Worm (Caenorhabditis elegans) whole organism, late embryonic: Measurements from ENCODE around the gene txt-9.

Experiments
- K02D7.2 ChIP-seq: sonication (generic microtip); optimal IDR thresholded peaks from 2 replicates; lab custom pipeline; 2017; ENCODE audit warnings: mild to moderate bottlenecking, missing genetic modification characterization, missing compliant biosample characterization
- K09A11.1 ChIP-seq: sonication (generic microtip); optimal IDR thresholded peaks from 2 replicates; lab custom pipeline; 2017; ENCODE audit warnings: antibody characterized with exemption, mild to moderate bottlenecking, missing genetic modification characterization, missing compliant biosample characterization; ENCODE audit not compliant: insufficient read depth
- T23F11.4 ChIP-seq: fragments of 200-800 bp; sonication (Bioruptor generic); optimal IDR thresholded peaks from 2 replicates; lab custom pipeline; 2018; ENCODE audit warnings: mild to moderate bottlenecking, missing genetic modification characterization, missing compliant biosample characterization
- ama-1 ChIP-seq: fragments of 150-350 bp; optimal IDR thresholded peaks from 2 replicates; lab custom pipeline; 2014
- ceh-19 ChIP-seq: fragments of 200-800 bp; sonication (Bioruptor generic); optimal IDR thresholded peaks from 2 replicates; lab custom pipeline; 2018; ENCODE audit warnings: mild to moderate bottlenecking, missing genetic modification characterization, missing compliant biosample characterization
- ceh-24 ChIP-seq: sonication (generic microtip); optimal IDR thresholded peaks from 2 replicates; lab custom pipeline; 2016; ENCODE audit warnings: mild to moderate bottlenecking, missing genetic modification characterization, missing compliant biosample characterization
- ceh-31 ChIP-seq: sonication (generic microtip); optimal IDR thresholded peaks from 2 replicates; lab custom pipeline; 2016; ENCODE audit warnings: missing genetic modification characterization, missing compliant biosample characterization
- che-1 ChIP-seq: sonication (generic microtip); optimal IDR thresholded peaks from 2 replicates; lab custom pipeline; 2016; ENCODE audit warnings: mild to moderate bottlenecking, missing genetic modification characterization, missing compliant biosample characterization
- dve-1 ChIP-seq: sonication (generic microtip); optimal IDR thresholded peaks from 2 replicates; lab custom pipeline; 2017; ENCODE audit warnings: antibody characterized with exemption, mild to moderate bottlenecking, missing genetic modification characterization, missing compliant biosample characterization
- elt-2 ChIP-seq: sonication (generic microtip); optimal IDR thresholded peaks from 2 replicates; lab custom pipeline; 2016; ENCODE audit warnings: missing genetic modification reagents, missing genetic modification characterization, missing compliant biosample characterization
- ets-4 ChIP-seq: sonication (generic microtip); optimal IDR thresholded peaks from 2 replicates; lab custom pipeline; 2016; ENCODE audit warnings: missing genetic modification characterization, missing compliant biosample characterization
- eyg-1 ChIP-seq: sonication (generic microtip); optimal IDR thresholded peaks from 2 replicates; lab custom pipeline; 2016; ENCODE audit warnings: missing genotype, missing genetic modification characterization, missing compliant biosample characterization
- fkh-10 ChIP-seq: fragments of 150-350 bp; optimal IDR thresholded peaks from 2 replicates; lab custom pipeline; 2014; ENCODE audit warnings: missing biosample characterization, missing genetic modification reagents, missing genetic modification characterization
- gmeb-2 ChIP-seq: sonication (generic microtip); optimal IDR thresholded peaks from 2 replicates; lab custom pipeline; 2016; ENCODE audit warnings: missing genetic modification characterization, inconsistent platforms, missing compliant biosample characterization
- hlh-15 ChIP-seq: sonication (generic microtip); optimal IDR thresholded peaks from 2 replicates; lab custom pipeline; 2016; ENCODE audit warnings: missing genetic modification characterization, missing compliant biosample characterization
- hlh-30 ChIP-seq: sonication (generic microtip); optimal IDR thresholded peaks from 2 replicates; lab custom pipeline; 2017; ENCODE audit warnings: antibody characterized with exemption, missing genetic modification characterization, missing compliant biosample characterization; ENCODE audit not compliant: insufficient read depth
- hlh-6 ChIP-seq: sonication (generic microtip); optimal IDR thresholded peaks from 2 replicates; lab custom pipeline; 2016; ENCODE audit warnings: missing genotype, missing genetic modification characterization, missing compliant biosample characterization
- mec-3 ChIP-seq: sonication (generic microtip); optimal IDR thresholded peaks from 2 replicates; lab custom pipeline; 2016; ENCODE audit warnings: borderline replicate concordance, missing genetic modification characterization, missing compliant biosample characterization
- nhr-11 ChIP-seq: fragments of 150-350 bp; optimal IDR thresholded peaks from 2 replicates; lab custom pipeline; 2014; ENCODE audit warnings: missing biosample characterization, missing genetic modification characterization
- nhr-232 ChIP-seq: sonication (generic microtip); optimal IDR thresholded peaks from 2 replicates; lab custom pipeline; 2016; ENCODE audit warnings: missing genetic modification characterization, missing compliant biosample characterization
- odd-2 ChIP-seq: sonication (generic microtip); optimal IDR thresholded peaks from 2 replicates; lab custom pipeline; 2017; ENCODE audit warnings: antibody characterized with exemption, mild to moderate bottlenecking, missing genetic modification characterization, missing compliant biosample characterization
- pag-3 ChIP-seq: sonication (generic microtip); optimal IDR thresholded peaks from 2 replicates; lab custom pipeline; 2016; ENCODE audit warnings: missing compliant biosample characterization, missing genetic modification characterization, borderline replicate concordance
- pat-9 ChIP-seq: fragments of 200-800 bp; sonication (Bioruptor generic); optimal IDR thresholded peaks from 2 replicates; lab custom pipeline; 2018; ENCODE audit warnings: mild to moderate bottlenecking, missing genetic modification characterization, moderate library complexity, missing compliant biosample characterization
- pax-1 ChIP-seq: fragments of 150-350 bp; optimal IDR thresholded peaks from 2 replicates; lab custom pipeline; 2014; ENCODE audit warnings: missing biosample characterization, missing genetic modification characterization
- pha-2 ChIP-seq: sonication (generic microtip); optimal IDR thresholded peaks from 2 replicates; lab custom pipeline; 2017; ENCODE audit warnings: mild to moderate bottlenecking, missing genetic modification characterization, missing compliant biosample characterization
- pqm-1 ChIP-seq: sonication (generic microtip); optimal IDR thresholded peaks from 2 replicates; lab custom pipeline; 2016; ENCODE audit warnings: missing genetic modification characterization, missing compliant biosample characterization
- pros-1 ChIP-seq: fragments of 150-350 bp; optimal IDR thresholded peaks from 2 replicates; lab custom pipeline; 2014; ENCODE audit warnings: missing biosample characterization, missing genetic modification reagents, missing genetic modification characterization
- rnt-1 ChIP-seq: sonication (generic microtip); optimal IDR thresholded peaks from 2 replicates; lab custom pipeline; 2016; ENCODE audit warnings: missing genetic modification characterization, missing compliant biosample characterization
- sdc-2 ChIP-seq: sonication (generic microtip); optimal IDR thresholded peaks from 2 replicates; lab custom pipeline; 2016; ENCODE audit warnings: missing genotype, missing genetic modification characterization, missing compliant biosample characterization
- syd-9 ChIP-seq: sonication (generic microtip); optimal IDR thresholded peaks from 2 replicates; lab custom pipeline; 2016; ENCODE audit warnings: mild to moderate bottlenecking, missing genetic modification characterization, moderate library complexity, missing compliant biosample characterization
- ttx-3 ChIP-seq: sonication (generic microtip); optimal IDR thresholded peaks from 2 replicates; lab custom pipeline; 2016; ENCODE audit warnings: missing genetic modification reagents, missing genetic modification characterization, missing compliant biosample characterization
- unc-3 ChIP-seq, 2 experiments: fragments of 200-800 bp in 1 of 2; sonication (Bioruptor generic) in 1 of 2; sonication (generic microtip) in 1 of 2; conservative IDR thresholded peaks in 1 of 2; optimal IDR thresholded peaks in 1 of 2; 2 replicates each; pipeline versions ENCODE4 v1.3.6 to Lab custom; 2016 to 2022; ENCODE audit warnings: missing compliant biosample characterization in 2 of 2, missing genetic modification characterization in 2 of 2, missing genetic modification reagents in 1 of 2
- unc-86 ChIP-seq: sonication (generic microtip); optimal IDR thresholded peaks from 2 replicates; lab custom pipeline; 2016; ENCODE audit warnings: missing genetic modification characterization, missing compliant biosample characterization

The txt-9 gene

DNA sequence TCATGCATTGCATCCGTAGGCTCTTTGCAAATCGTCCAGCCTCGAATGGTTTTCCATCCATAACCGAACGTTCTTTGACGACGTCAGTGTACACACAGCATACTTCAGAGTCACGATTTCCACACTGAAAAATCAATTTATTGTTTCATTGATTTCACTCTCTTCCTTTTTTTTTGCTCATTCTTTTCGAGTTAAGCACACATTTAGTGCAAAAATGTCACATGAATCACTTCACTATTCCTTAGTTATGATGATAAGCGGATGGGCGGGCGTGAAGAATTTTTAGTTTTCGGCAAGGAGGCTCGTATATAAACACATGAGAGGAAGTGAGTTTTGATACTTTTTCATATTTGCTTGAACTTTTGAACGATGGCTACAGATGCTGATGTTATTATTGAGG is at the start of gene txt-9:
Gene txt-9, plus strand, starts transcription at position 336 of the 400 bp plus-strand sequence.
- TF ChIP-seq T23F11.4, result no peak
- TF ChIP-seq eyg-1 (tag; lab: Kevin White, UChicago), result no peak
- TF ChIP-seq pax-1, result no peak
- no peak for TF ChIP-seq ttx-3 (tag; lab: Kevin White, UChicago)
- no peak for TF ChIP-seq syd-9 (tag; lab: Kevin White, UChicago)
- TF ChIP-seq odd-2 (tag; lab: Kevin White, UChicago), result no peak
- no peak for TF ChIP-seq ets-4 (tag; lab: Kevin White, UChicago)
- no peak for TF ChIP-seq pat-9 (tag; lab: Kevin White, UChicago)
- no peak for TF ChIP-seq pha-2 (tag; lab: Kevin White, UChicago)
- no peak for TF ChIP-seq ceh-24
- no peak for TF ChIP-seq pag-3 (tag; lab: Kevin White, UChicago)
- no peak for TF ChIP-seq mec-3 (tag; lab: Kevin White, UChicago)
- no peak for TF ChIP-seq gmeb-2 (tag; lab: Kevin White, UChicago)
- no peak for TF ChIP-seq ceh-31 (tag; lab: Kevin White, UChicago)
- TF ChIP-seq pros-1 (tag; lab: Kevin White, UChicago), result no peak
- TF ChIP-seq fkh-10 (GFP tag; lab: Kevin White, UChicago), result no peak
- no peak for TF ChIP-seq K02D7.2 (tag; lab: Kevin White, UChicago)
- TF ChIP-seq hlh-6, result no peak
- TF ChIP-seq nhr-232 (tag; lab: Kevin White, UChicago), result no peak
- TF ChIP-seq che-1 (tag; lab: Kevin White, UChicago), result no peak
- TF ChIP-seq, all 69 proteins: peak for 0

DNA sequence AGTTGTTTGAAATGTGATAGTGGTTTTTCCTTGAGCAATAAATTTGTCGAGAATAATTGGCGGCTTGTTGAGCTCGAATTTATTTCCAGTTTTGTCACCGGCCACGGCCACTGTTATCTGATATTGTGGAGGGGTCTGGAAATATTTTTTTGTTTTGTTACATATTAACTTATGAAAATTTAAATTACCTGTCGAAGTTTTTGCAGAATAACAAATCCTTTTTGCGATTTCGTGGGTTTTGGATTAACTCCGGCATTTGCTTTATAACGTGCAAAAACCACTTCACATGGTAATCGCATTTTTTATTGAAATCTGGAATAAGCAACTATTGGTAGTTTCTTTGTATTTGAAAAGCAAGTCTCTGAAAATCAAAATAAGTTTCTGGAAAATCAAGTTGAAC is 49.5 kb upstream of the txt-9 start, which contains the start of gene lrr-1:
Gene lrr-1, minus strand, starts transcription at position 312 of the 400 bp plus-strand sequence.
- no peak for TF ChIP-seq ama-1 (lab: Kevin White, UChicago)
- TF ChIP-seq rnt-1 (tag; lab: Kevin White, UChicago), result no peak
- no peak for TF ChIP-seq ceh-31 (tag; lab: Kevin White, UChicago)
- TF ChIP-seq pqm-1 (tag; lab: Kevin White, UChicago), result no peak
- TF ChIP-seq ceh-19 (GFP tag; lab: Kevin White, UChicago), result no peak
- TF ChIP-seq nhr-11 (tag; lab: Kevin White, UChicago), result no peak
- no peak for TF ChIP-seq K02D7.2 (tag; lab: Kevin White, UChicago)
- TF ChIP-seq che-1 (tag; lab: Kevin White, UChicago), result no peak
- no peak for TF ChIP-seq pat-9 (tag; lab: Kevin White, UChicago)
- TF ChIP-seq hlh-30 (tag; lab: Kevin White, UChicago), result no peak
- TF ChIP-seq odd-2 (tag; lab: Kevin White, UChicago), result no peak
- TF ChIP-seq unc-3 (GFP tag; conservative IDR thresholded peaks at IDR 0.05; lab: Robert Waterston, UW), result no peak
- no peak for TF ChIP-seq unc-3 (tag; optimal IDR thresholded peaks at IDR 0.05; lab: Kevin White, UChicago)
- no peak for TF ChIP-seq ttx-3 (tag; lab: Kevin White, UChicago)
- no peak for TF ChIP-seq dve-1 (tag; lab: Kevin White, UChicago)
- no peak for TF ChIP-seq syd-9 (tag; lab: Kevin White, UChicago)
- TF ChIP-seq K09A11.1 (tag; lab: Kevin White, UChicago), result no peak

- TF ChIP-seq sdc-2 (tag; lab: Kevin White, UChicago), result no peak
- no peak for TF ChIP-seq odd-2 (tag; lab: Kevin White, UChicago)
- TF ChIP-seq unc-86 (tag; lab: Kevin White, UChicago), result no peak
- TF ChIP-seq elt-2 (tag; lab: Kevin White, UChicago), result peak; percentile 45
Observed at ce11 chrII:5039912-5040311, 45.7 kb upstream of the txt-9 start, which contains the start of gene golg-2. golg-2 (minus strand) TSS chrII:5040091.

DNA sequence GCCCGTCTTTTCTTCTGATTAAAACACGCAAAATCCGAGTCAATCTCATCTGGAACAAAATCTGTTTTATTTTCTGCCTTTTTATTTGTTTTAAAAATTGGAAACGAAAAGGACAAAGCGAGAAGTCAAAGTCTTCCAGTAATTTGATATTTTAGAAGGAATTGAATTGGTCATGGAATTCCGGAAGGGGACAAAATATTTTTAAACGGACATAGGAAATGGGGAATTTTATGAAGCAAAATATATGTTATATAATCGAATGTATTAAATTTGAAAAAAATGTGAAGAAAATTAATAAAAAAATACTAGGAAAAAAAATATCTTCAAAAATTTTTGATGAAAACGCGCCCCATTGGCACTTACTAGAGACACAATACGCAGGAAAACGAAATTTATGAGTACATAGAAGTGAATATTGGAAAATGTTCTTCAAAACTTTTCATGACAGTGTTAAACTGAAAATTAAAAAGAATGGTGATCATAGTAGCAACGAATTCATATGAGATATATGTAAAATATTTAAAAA is 44.9 kb upstream of the txt-9 start, which contains the start of gene F33G12.7:
Gene F33G12.7, minus strand, starts transcription at position 51 of the 526 bp plus-strand sequence.
- TF ChIP-seq pros-1 (tag; lab: Kevin White, UChicago) (no peak), hlh-15 (tag; lab: Kevin White, UChicago) (no peak), K02D7.2 (tag; lab: Kevin White, UChicago) (no peak), hlh-6 (no peak), elt-2 (tag; lab: Kevin White, UChicago) (peak; percentile 62)
